Fruit fly (Drosophila melanogaster): ENCODE measurements around the gene Etfb.

The Etfb gene

dm6 chr3R:29763154-29763553 is 39.6 kb downstream of the Etfb start:
- no peak for TF ChIP-seq noc (tag; optimal IDR thresholded peaks at IDR 0.05)

DNA sequence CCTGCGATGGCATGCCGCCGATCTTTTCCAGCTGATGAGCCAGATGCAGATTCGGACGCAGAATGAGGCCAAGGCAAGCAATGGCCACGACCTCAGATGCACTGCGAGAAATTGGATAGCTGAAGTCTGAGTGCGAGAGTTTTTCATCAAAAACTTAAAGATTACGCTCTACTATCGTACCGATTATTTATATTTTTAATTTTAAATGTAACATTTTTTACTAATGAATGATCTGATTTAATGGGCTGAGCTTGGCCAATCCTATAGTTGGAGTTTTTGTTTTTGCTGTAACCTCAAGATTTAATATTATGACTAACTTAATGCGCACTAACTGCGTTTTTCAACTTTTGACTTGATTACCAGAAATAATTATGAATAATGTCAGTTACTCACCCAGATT is 40.4 kb downstream of the Etfb start:
- TF ChIP-seq noc (tag; optimal IDR thresholded peaks at IDR 0.05): no peak

dm6 chr3R:29761569-29761968 is 41.2 kb downstream of the Etfb start:
- no peak for TF ChIP-seq noc (tag; optimal IDR thresholded peaks at IDR 0.05)

DNA sequence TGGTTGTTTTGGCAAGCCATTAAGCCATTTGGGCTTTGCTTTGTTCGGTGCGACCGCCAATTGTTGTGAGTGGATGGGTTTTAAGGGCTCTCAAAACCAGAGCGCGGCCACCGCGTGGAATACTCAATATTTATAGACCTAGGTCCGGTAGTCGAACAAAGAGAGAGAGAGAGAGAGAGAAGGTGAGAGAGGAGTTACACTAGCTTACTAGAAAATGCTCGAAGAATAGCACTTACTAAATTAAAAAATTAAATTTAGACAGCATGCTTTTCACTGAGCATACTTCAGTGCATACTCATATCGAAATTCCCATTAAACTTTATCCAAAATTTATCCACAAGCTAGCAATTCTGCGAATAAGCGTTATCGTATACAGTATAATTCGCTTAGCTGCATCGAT is 42.7 kb downstream of the Etfb start:
- no peak for TF ChIP-seq noc (tag; optimal IDR thresholded peaks at IDR 0.05)

DNA sequence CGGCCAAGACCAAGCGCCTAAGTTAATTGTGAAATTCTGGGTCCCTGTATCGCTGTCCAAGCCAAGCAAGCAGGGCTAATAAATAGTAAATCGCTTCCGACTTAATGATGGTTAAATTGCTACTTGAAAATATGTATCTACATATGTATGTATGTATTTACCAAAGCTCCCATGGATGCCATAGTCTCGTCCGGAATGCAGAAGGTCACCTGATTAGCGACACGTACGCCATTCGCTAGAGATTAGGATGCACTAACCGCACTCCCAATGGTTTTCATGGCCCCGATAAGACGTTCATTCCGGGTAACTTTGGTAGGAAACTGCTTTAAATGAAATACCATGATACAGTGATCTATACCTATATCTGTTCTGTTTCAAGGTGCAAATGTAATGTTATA is 44.0 kb downstream of the Etfb start:
- no peak for TF ChIP-seq noc (tag; optimal IDR thresholded peaks at IDR 0.05)

dm6 chr3R:29758129-29758733 is 44.5 kb downstream of the Etfb start:
- TF ChIP-seq noc (tag; optimal IDR thresholded peaks at IDR 0.05): no peak

dm6 chr3R:29757681-29758080 is 45.1 kb downstream of the Etfb start:
- no peak for TF ChIP-seq noc (tag; optimal IDR thresholded peaks at IDR 0.05)

DNA sequence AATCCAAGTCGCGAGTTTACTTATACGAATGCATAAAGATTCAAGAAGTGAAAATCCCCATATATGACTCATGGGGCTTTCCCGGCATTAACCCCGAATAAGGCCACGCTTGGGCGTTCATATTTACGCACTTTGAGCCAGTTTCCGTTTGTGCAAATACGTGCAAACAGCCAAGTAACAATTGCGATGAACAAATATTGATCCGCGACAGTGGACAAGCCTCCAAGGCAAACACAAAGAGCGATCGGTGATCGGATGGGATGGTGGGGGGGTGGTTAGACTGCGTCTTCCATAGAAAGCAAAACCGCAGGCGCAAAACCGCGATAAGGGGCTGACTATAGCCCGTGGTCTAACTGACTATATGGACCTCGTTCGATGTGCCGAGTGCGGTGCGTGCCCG is 45.5 kb downstream of the Etfb start:
- no peak for TF ChIP-seq noc (tag; optimal IDR thresholded peaks at IDR 0.05)

- no peak for TF ChIP-seq noc (tag; optimal IDR thresholded peaks at IDR 0.05)
Measured at dm6 chr3R:29756153-29756552, 46.6 kb downstream of the Etfb start.

DNA sequence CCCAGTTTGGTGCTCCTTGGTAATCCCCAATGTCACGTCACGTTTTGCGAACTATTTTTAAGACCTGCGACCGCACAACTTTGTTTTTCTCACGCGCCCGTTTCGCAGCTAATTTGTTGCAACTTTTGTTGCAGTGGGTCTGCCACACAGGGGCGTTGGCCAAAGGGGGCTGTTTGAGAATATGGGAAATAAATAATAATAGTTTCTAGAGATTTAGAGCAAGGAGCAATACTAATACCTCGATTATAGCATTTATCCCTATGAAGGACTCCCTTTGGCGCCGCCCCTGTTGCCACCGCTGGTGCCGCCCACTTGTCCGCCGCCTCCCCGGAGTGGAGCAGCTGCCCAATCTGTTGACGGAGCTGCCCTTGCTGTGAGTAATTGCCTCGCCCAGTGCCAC is 47.5 kb downstream of the Etfb start:
- no peak for TF ChIP-seq noc (tag; optimal IDR thresholded peaks at IDR 0.05)

Data from whole organism, larva.